Worm (Caenorhabditis elegans) whole organism, late embryonic: ENCODE measurements around the gene T26H5.9.

Experiments
- F13H6.1 ChIP-seq: sonication (generic microtip); optimal IDR thresholded peaks from 2 replicates; lab custom pipeline; 2016; ENCODE audit warnings: missing genetic modification characterization, missing compliant biosample characterization
- ahr-1 ChIP-seq: sonication (generic microtip); optimal IDR thresholded peaks from 2 replicates; lab custom pipeline; 2016; ENCODE audit warnings: missing genetic modification characterization, missing compliant biosample characterization
- che-1 ChIP-seq: sonication (generic microtip); optimal IDR thresholded peaks from 2 replicates; lab custom pipeline; 2016; ENCODE audit warnings: mild to moderate bottlenecking, missing genetic modification characterization, missing compliant biosample characterization
- dmd-4 ChIP-seq: sonication (generic microtip); optimal IDR thresholded peaks from 2 replicates; lab custom pipeline; 2016; ENCODE audit warnings: borderline replicate concordance, missing genetic modification characterization, missing compliant biosample characterization
- eyg-1 ChIP-seq: sonication (generic microtip); optimal IDR thresholded peaks from 2 replicates; lab custom pipeline; 2016; ENCODE audit warnings: missing genotype, missing genetic modification characterization, missing compliant biosample characterization
- fax-1 ChIP-seq: sonication (generic microtip); optimal IDR thresholded peaks from 2 replicates; lab custom pipeline; 2016; ENCODE audit warnings: missing genotype, missing genetic modification characterization, missing compliant biosample characterization
- hlh-13 ChIP-seq: fragments of 200-800 bp; sonication (Bioruptor generic); optimal IDR thresholded peaks from 2 replicates; lab custom pipeline; 2018; ENCODE audit warnings: mild to moderate bottlenecking, missing genetic modification characterization, missing compliant biosample characterization
- odd-2 ChIP-seq: sonication (generic microtip); optimal IDR thresholded peaks from 2 replicates; lab custom pipeline; 2017; ENCODE audit warnings: antibody characterized with exemption, mild to moderate bottlenecking, missing genetic modification characterization, missing compliant biosample characterization
- pqm-1 ChIP-seq: sonication (generic microtip); optimal IDR thresholded peaks from 2 replicates; lab custom pipeline; 2016; ENCODE audit warnings: missing genetic modification characterization, missing compliant biosample characterization
- pros-1 ChIP-seq: fragments of 150-350 bp; optimal IDR thresholded peaks from 2 replicates; lab custom pipeline; 2014; ENCODE audit warnings: missing biosample characterization, missing genetic modification reagents, missing genetic modification characterization

ce11 chrV:15431322-15432052 lies 13.2 kb upstream of the T26H5.9 start:
- TF ChIP-seq odd-2 (tag; lab: Kevin White, UChicago): no peak
- no peak for TF ChIP-seq fax-1 (tag; lab: Kevin White, UChicago)
- TF ChIP-seq pqm-1 (tag; lab: Kevin White, UChicago): no peak
- no peak for TF ChIP-seq che-1 (tag; lab: Kevin White, UChicago)
- TF ChIP-seq ahr-1 (tag; lab: Kevin White, UChicago): no peak
- no peak for TF ChIP-seq eyg-1 (tag; lab: Kevin White, UChicago)
- TF ChIP-seq hlh-13 (GFP tag; lab: Kevin White, UChicago): no peak
- TF ChIP-seq dmd-4: no peak
- TF ChIP-seq pros-1 (tag; lab: Kevin White, UChicago): no peak
- TF ChIP-seq F13H6.1 (tag; lab: Kevin White, UChicago): no peak
